Fruit fly (Drosophila melanogaster): ENCODE data around the gene CG13311.

Gene CG13311

dm6 chr3L:8841757-8842156 lies 39.8 kb upstream of the CG13311 start:
- TF ChIP-seq fkh (GFP tag; optimal IDR thresholded peaks at IDR 0.05) (no peak), CG10631 (GFP tag; optimal IDR thresholded peaks at IDR 0.05) (peak; percentile 61), Ets21C (GFP tag; optimal IDR thresholded peaks at IDR 0.05) (peak; percentile 58), CG16779 (tag; optimal IDR thresholded peaks at IDR 0.05) (no peak), salr (GFP tag; optimal IDR thresholded peaks at IDR 0.05) (peak in 1 of 2 experiments; percentile 25), Smox (GFP tag; optimal IDR thresholded peaks at IDR 0.05) (peak; percentile 56), Hr38 (GFP tag; optimal IDR thresholded peaks at IDR 0.05) (no peak), eg (GFP tag; IDR thresholded peaks at IDR 0.05) (0 out of 3 replicates have a peak, but pooled peaks have one; percentile 23), CG34406 (GFP tag; optimal IDR thresholded peaks at IDR 0.05) (peak; percentile 52), pdm3 (GFP tag; optimal IDR thresholded peaks at IDR 0.05) (peak; percentile 55), lz (GFP tag; optimal IDR thresholded peaks at IDR 0.05) (peak; percentile 59), Eip93F (GFP tag; optimal IDR thresholded peaks at IDR 0.05) (no peak), CG4318 (GFP tag; optimal IDR thresholded peaks at IDR 0.05) (no peak), CG6808 (GFP tag; optimal IDR thresholded peaks at IDR 0.05) (peak; percentile 35), vri (GFP tag; optimal IDR thresholded peaks at IDR 0.05) (peak; percentile 18), Sox14 (GFP tag; optimal IDR thresholded peaks at IDR 0.05) (peak; percentile 57), CG3919 (GFP tag; optimal IDR thresholded peaks at IDR 0.05) (peak; percentile 54), CG10669 (GFP tag; optimal IDR thresholded peaks at IDR 0.05) (peak; percentile 59), CG7368 (GFP tag; optimal IDR thresholded peaks at IDR 0.05) (no peak), OdsH (GFP tag; optimal IDR thresholded peaks at IDR 0.05) (peak; percentile 46), CG11294 (GFP tag; IDR thresholded peaks at IDR 0.05) (no peak), CG8632 (GFP tag; optimal IDR thresholded peaks at IDR 0.05) (peak; percentile 17), Hr39 (GFP tag; optimal IDR thresholded peaks at IDR 0.05) (peak; percentile 66), topi (GFP tag; optimal IDR thresholded peaks at IDR 0.05) (peak; percentile 68), Met (GFP tag; optimal IDR thresholded peaks at IDR 0.05) (peak; percentile 66), Hr4 (GFP tag; optimal IDR thresholded peaks at IDR 0.05) (peak; percentile 26), CG6163 (GFP tag; IDR thresholded peaks at IDR 0.05) (peak; percentile 64; the same call in 2 of the 3 replicates), spab (GFP tag; optimal IDR thresholded peaks at IDR 0.05) (peak; percentile 35), CG6854 (GFP tag; optimal IDR thresholded peaks at IDR 0.05) (no peak), achi (GFP tag; optimal IDR thresholded peaks at IDR 0.05) (peak; percentile 52), Sox102F (GFP tag; optimal IDR thresholded peaks at IDR 0.05) (peak; percentile 71), dac (GFP tag; optimal IDR thresholded peaks at IDR 0.05) (no peak), CG8319 (GFP tag; optimal IDR thresholded peaks at IDR 0.05) (peak; percentile 38), Ets96B (tag; optimal IDR thresholded peaks at IDR 0.05) (peak; percentile 65), CG11762 (GFP tag; optimal IDR thresholded peaks at IDR 0.05; ENCODE audit: insufficient read depth) (peak; percentile 22), CG6792 (GFP tag; optimal IDR thresholded peaks at IDR 0.05) (peak; percentile 42), acj6 (GFP tag; optimal IDR thresholded peaks at IDR 0.05) (peak; percentile 61), dsx (GFP tag; optimal IDR thresholded peaks at IDR 0.05; ENCODE audit: poor library complexity, severe bottlenecking) (peak; percentile 25), fd85E (GFP tag; optimal IDR thresholded peaks at IDR 0.05) (no peak), CG8119 (GFP tag; IDR thresholded peaks at IDR 0.05) (peak; percentile 38; the same call in 1 of the 3 replicates), esn (GFP tag; optimal IDR thresholded peaks at IDR 0.05) (peak; percentile 68), Blimp-1 (GFP tag; optimal IDR thresholded peaks at IDR 0.05) (no peak), cyc (GFP tag; optimal IDR thresholded peaks at IDR 0.05) (peak; percentile 54), CG3032 (tag; optimal IDR thresholded peaks at IDR 0.05) (peak; percentile 51), Eip78C (GFP tag) (peak; percentile 66), fd59A (GFP tag; optimal IDR thresholded peaks at IDR 0.05) (peak; percentile 36), Sox15 (GFP tag; optimal IDR thresholded peaks at IDR 0.05) (peak; percentile 29), net (GFP tag; optimal IDR thresholded peaks at IDR 0.05) (peak; percentile 12), CG31627 (GFP tag; optimal IDR thresholded peaks at IDR 0.05) (peak; percentile 68), svp (GFP tag) (peak; percentile 78), CG11902 (GFP tag; optimal IDR thresholded peaks at IDR 0.05) (peak; percentile 43), CG32006 (GFP tag; optimal IDR thresholded peaks at IDR 0.05) (peak; percentile 45)
